Fruit fly (Drosophila melanogaster) whole organism, adult: ENCODE results near the gene CG13833.

Source experiments
- CG11617 ChIP-seq: fragments of 200-800 bp; sonication (Bioruptor generic); optimal IDR thresholded peaks from 2 replicates; lab custom pipeline; 2017; ENCODE audit warnings: mild to moderate bottlenecking, missing biosample characterization, missing genetic modification reagents, missing genetic modification characterization
- CG12768 ChIP-seq: fragments of 200-800 bp; sonication (Bioruptor generic); optimal IDR thresholded peaks from 2 replicates; lab custom pipeline; 2017; ENCODE audit warnings: missing biosample characterization, missing genetic modification characterization, mild to moderate bottlenecking, moderate library complexity, missing genetic modification reagents
- CG14711 ChIP-seq: fragments of 200-800 bp; sonication (Bioruptor generic); optimal IDR thresholded peaks from 2 replicates; lab custom pipeline; 2018; ENCODE audit warnings: missing biosample characterization, mild to moderate bottlenecking, missing genetic modification characterization, moderate library complexity
- CG1620 ChIP-seq: fragments of 200-800 bp; sonication (Bioruptor generic); optimal IDR thresholded peaks from 2 replicates; lab custom pipeline; 2016; ENCODE audit warnings: missing biosample characterization, missing genetic modification characterization
- CG33017 ChIP-seq: fragments of 200-800 bp; sonication (Bioruptor generic); optimal IDR thresholded peaks from 2 replicates; lab custom pipeline; 2018; ENCODE audit warnings: missing biosample characterization, mild to moderate bottlenecking, missing genetic modification characterization, moderate library complexity
- CG5204 ChIP-seq: fragments of 200-800 bp; sonication (Bioruptor generic); optimal IDR thresholded peaks from 2 replicates; lab custom pipeline; 2016; ENCODE audit warnings: missing biosample characterization, missing genetic modification characterization
- CG7045 ChIP-seq: fragments of 200-800 bp; sonication (Bioruptor generic); optimal IDR thresholded peaks from 2 replicates; lab custom pipeline; 2017; ENCODE audit warnings: missing biosample characterization, mild to moderate bottlenecking, missing genetic modification characterization
- CG7101 ChIP-seq: fragments of 200-800 bp; sonication (Bioruptor generic); optimal IDR thresholded peaks from 2 replicates; lab custom pipeline; 2018; ENCODE audit warnings: missing biosample characterization, mild to moderate bottlenecking, missing genetic modification characterization, moderate library complexity
- Clk ChIP-seq: fragments of 200-800 bp; sonication (Bioruptor generic); optimal IDR thresholded peaks from 2 replicates; lab custom pipeline; 2017; ENCODE audit warnings: missing biosample characterization, missing genetic modification characterization
- Crg-1 ChIP-seq: fragments of 200-800 bp; sonication (Bioruptor generic); optimal IDR thresholded peaks from 2 replicates; lab custom pipeline; 2016; ENCODE audit warnings: missing biosample characterization, missing genetic modification characterization
- Hr96 ChIP-seq: fragments of 200-800 bp; sonication (Bioruptor generic); optimal IDR thresholded peaks from 2 replicates; lab custom pipeline; 2016; ENCODE audit warnings: missing biosample characterization, missing genetic modification characterization
- Mnt ChIP-seq: fragments of 200-800 bp; sonication (Bioruptor generic); optimal IDR thresholded peaks from 2 replicates; lab custom pipeline; 2016; ENCODE audit warnings: missing biosample characterization, mild to moderate bottlenecking, missing genetic modification characterization
- bab1 ChIP-seq: fragments of 200-800 bp; sonication (Bioruptor generic); optimal IDR thresholded peaks from 3 replicates; lab custom pipeline; 2019; ENCODE audit warnings: missing biosample characterization, mild to moderate bottlenecking, missing genetic modification characterization, moderate library complexity
- cic ChIP-seq: fragments of 200-800 bp; sonication (Bioruptor generic); optimal IDR thresholded peaks from 2 replicates; lab custom pipeline; 2017; ENCODE audit warnings: missing biosample characterization, mild to moderate bottlenecking, missing genetic modification characterization, moderate library complexity
- cnc ChIP-seq, 2 experiments: fragments of >200 bp; optimal IDR thresholded peaks; 2 replicates each; lab custom pipeline; 2017
- kay ChIP-seq: fragments of 200-800 bp; sonication (Bioruptor generic); peaks from one replicate; lab custom pipeline; 2016; ENCODE audit warnings: missing biosample characterization, missing genetic modification characterization, borderline replicate concordance
- ovo ChIP-seq: fragments of 200-800 bp; sonication (Bioruptor generic); optimal IDR thresholded peaks from 2 replicates; lab custom pipeline; 2016; ENCODE audit warnings: missing biosample characterization, missing genetic modification characterization
- pad ChIP-seq: fragments of 200-800 bp; sonication (Bioruptor generic); optimal IDR thresholded peaks from 3 replicates; lab custom pipeline; 2017; ENCODE audit warnings: missing biosample characterization, missing genetic modification characterization, mild to moderate bottlenecking, moderate library complexity, missing genetic modification reagents
- tj ChIP-seq: fragments of 200-800 bp; sonication (Bioruptor generic); optimal IDR thresholded peaks from 3 replicates; lab custom pipeline; 2017; ENCODE audit warnings: missing biosample characterization, mild to moderate bottlenecking, missing genetic modification characterization, moderate library complexity
- toe ChIP-seq: fragments of 200-800 bp; sonication (Bioruptor generic); optimal IDR thresholded peaks from 2 replicates; lab custom pipeline; 2016; ENCODE audit warnings: missing biosample characterization, missing genetic modification characterization

The CG13833 gene

dm6 chr3R:23038062-23038461 lies 2.7 kb upstream of the CG13833 start:
- TF ChIP-seq cnc (optimal IDR thresholded peaks at IDR 0.05; lab: Kevin White, UChicago) (no peak), ovo (GFP tag; lab: Kevin White, UChicago) (no peak), toe (GFP tag; lab: Kevin White, UChicago) (no peak), Hr96 (GFP tag; lab: Kevin White, UChicago) (no peak), pad (no peak), kay (GFP tag; lab: Kevin White, UChicago) (no peak), Mnt (no peak), CG1620 (no peak), Clk (GFP tag; lab: Kevin White, UChicago) (no peak), CG11617 (GFP tag; lab: Kevin White, UChicago) (no peak), CG33017 (tag; lab: Kevin White, UChicago) (no peak), CG14711 (tag; lab: Kevin White, UChicago) (no peak), cic (GFP tag; lab: Kevin White, UChicago) (no peak), CG5204 (GFP tag; lab: Kevin White, UChicago) (no peak), CG12768 (no peak), CG7101 (tag; lab: Kevin White, UChicago) (no peak), tj (GFP tag; lab: Kevin White, UChicago) (no peak), CG7045 (no peak)

- TF ChIP-seq kay (GFP tag; lab: Kevin White, UChicago) (no peak), ovo (GFP tag; lab: Kevin White, UChicago) (no peak), CG7045 (no peak), Clk (GFP tag; lab: Kevin White, UChicago) (no peak), CG5204 (GFP tag; lab: Kevin White, UChicago) (no peak), cnc (optimal IDR thresholded peaks at IDR 0.05; lab: Kevin White, UChicago) (no peak), tj (GFP tag; lab: Kevin White, UChicago) (no peak), CG11617 (GFP tag; lab: Kevin White, UChicago) (no peak), cic (GFP tag; lab: Kevin White, UChicago) (no peak), Mnt (no peak), CG7101 (tag; lab: Kevin White, UChicago) (no peak), Crg-1 (no peak), Hr96 (GFP tag; lab: Kevin White, UChicago) (no peak), CG12768 (no peak)
Observed at dm6 chr3R:23036321-23036720, 958 bp upstream of the CG13833 start.

DNA sequence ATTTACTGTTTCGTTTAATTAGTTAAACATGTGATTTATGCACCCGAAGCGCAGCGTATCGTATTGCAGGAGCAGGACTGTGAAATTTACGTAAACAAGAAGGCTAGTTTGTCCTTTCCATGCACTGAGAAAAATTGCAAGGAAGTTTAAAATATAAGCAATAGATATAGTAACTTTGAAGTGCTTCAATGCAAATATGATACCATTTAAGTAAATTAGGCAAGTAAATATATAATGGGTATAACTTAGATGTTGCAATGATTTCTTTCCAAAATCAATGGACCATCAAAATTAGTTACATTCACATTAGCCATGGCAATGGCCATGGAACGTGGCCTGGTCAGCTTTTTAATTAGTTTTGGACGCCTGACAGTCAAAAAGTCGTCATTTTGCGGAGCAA lies 4.5 kb downstream of the CG13833 start:
- no peak for TF ChIP-seq CG11617 (GFP tag; lab: Kevin White, UChicago)
- no peak for TF ChIP-seq kay (GFP tag; lab: Kevin White, UChicago)
- no peak for TF ChIP-seq bab1 (GFP tag; lab: Kevin White, UChicago)
- no peak for TF ChIP-seq CG14711 (tag; lab: Kevin White, UChicago)
- no peak for TF ChIP-seq cic (GFP tag; lab: Kevin White, UChicago)
- no peak for TF ChIP-seq tj (GFP tag; lab: Kevin White, UChicago)
- no peak for TF ChIP-seq CG7101 (tag; lab: Kevin White, UChicago)
- no peak for TF ChIP-seq CG33017 (tag; lab: Kevin White, UChicago)
- TF ChIP-seq CG12768 = no peak
- TF ChIP-seq ovo (GFP tag; lab: Kevin White, UChicago) = no peak
- TF ChIP-seq toe (GFP tag; lab: Kevin White, UChicago) = no peak
- TF ChIP-seq pad = no peak
- no peak for TF ChIP-seq CG5204 (GFP tag; lab: Kevin White, UChicago)

- TF ChIP-seq cic (GFP tag; lab: Kevin White, UChicago) (no peak), CG5204 (GFP tag; lab: Kevin White, UChicago) (no peak), CG33017 (tag; lab: Kevin White, UChicago) (no peak), CG11617 (GFP tag; lab: Kevin White, UChicago) (no peak), CG14711 (tag; lab: Kevin White, UChicago) (no peak), Crg-1 (no peak), CG7045 (no peak), Mnt (no peak), kay (GFP tag; lab: Kevin White, UChicago) (no peak), Clk (GFP tag; lab: Kevin White, UChicago) (no peak), pad (no peak), bab1 (GFP tag; lab: Kevin White, UChicago) (no peak), ovo (GFP tag; lab: Kevin White, UChicago) (no peak), tj (GFP tag; lab: Kevin White, UChicago) (no peak), CG7101 (tag; lab: Kevin White, UChicago) (no peak), Hr96 (GFP tag; lab: Kevin White, UChicago) (no peak), cnc (optimal IDR thresholded peaks at IDR 0.05; lab: Kevin White, UChicago) (no peak), toe (GFP tag; lab: Kevin White, UChicago) (no peak), CG1620 (no peak), CG12768 (no peak)
Observed at dm6 chr3R:23028506-23028905, 6.9 kb downstream of the CG13833 start.

DNA sequence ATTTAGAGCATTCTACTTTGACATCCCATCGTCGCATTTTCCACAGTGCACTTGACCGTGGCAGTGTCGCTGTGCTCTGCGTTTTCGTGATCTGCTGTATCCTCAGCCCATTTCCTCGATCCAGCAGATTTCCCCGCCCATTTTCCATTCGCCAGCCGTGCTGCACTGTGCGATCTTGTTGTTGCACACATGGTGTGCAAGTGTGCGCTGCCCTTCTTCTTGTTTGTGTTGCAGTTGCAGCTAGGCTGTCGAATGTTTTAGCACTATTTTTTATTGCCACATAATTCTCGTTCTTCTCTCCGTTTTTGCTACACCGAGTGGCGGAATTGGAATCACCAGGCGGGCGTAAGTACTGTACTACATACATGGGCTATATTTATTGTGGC lies 7.9 kb downstream of the CG13833 start:
- TF ChIP-seq CG7045 (no peak), ovo (GFP tag; lab: Kevin White, UChicago) (no peak), CG5204 (GFP tag; lab: Kevin White, UChicago) (no peak)

DNA sequence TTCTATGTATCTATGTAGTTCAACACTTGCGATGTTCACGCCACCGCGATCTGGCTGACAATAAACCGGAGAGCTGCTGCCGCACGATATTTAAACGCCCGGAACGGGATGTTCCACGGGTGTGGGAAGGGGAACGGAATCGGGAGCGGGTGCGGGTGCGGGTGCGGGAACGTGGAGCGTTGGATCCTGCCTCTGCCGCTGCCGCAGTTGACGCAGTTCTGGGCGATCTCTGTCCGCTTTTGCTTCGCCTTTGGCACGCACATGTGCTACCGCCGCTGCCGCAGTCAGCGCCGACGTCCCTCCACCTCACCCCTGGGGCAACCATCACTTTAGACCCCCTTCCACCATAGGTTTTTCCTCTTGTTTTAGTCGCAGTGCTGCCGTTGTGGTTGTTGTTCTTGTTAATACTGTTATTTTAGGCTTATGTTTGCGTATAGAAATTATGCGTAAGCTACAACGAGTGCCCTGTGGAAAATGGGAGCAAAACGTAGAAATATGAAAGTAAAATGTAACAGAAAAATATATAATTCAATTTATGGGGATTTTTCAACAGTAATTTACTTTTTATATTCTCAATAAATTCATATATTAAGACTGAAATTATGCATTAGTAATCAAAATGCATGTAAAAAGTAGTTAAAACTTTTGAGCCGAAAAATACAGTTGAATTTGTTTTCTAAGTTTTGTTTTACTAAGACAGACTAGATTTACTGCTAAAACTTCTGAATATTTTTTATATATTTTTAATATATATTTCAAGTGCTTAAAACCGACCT lies 8.5 kb downstream of the CG13833 start, which contains the start of gene lmd:
Gene lmd (minus strand): TSS at position 62 of the 776 bp plus-strand sequence.
- TF ChIP-seq bab1 (GFP tag; lab: Kevin White, UChicago) (no peak), tj (GFP tag; lab: Kevin White, UChicago) (no peak), CG33017 (tag; lab: Kevin White, UChicago) (no peak)
